Worm (Caenorhabditis elegans) whole organism, late embryonic: ENCODE data around the gene Y17G9A.2.

Experiments used
- ceh-45 ChIP-seq: fragments of 200-800 bp; sonication (Bioruptor generic); IDR thresholded peaks from 2 replicates; pipeline ENCODE4 v1.3.6; 2022; ENCODE audit warnings: missing genetic modification reagents, missing genetic modification characterization, missing compliant biosample characterization
- pha-4 ChIP-seq: fragments of 150-350 bp; optimal IDR thresholded peaks from 2 replicates; lab custom pipeline; 2018; ENCODE audit warnings: missing biosample characterization, missing genetic modification reagents, missing genetic modification characterization

- TF ChIP-seq ceh-45: no peak
- TF ChIP-seq pha-4: no peak
Measured at ce11 chrIV:4809813-4810212, 46.3 kb downstream of the Y17G9A.2 start, which contains the start of gene H06H21.37.
